Fruit fly (Drosophila melanogaster): ENCODE data around the gene Kdm5.

Gene Kdm5

DNA sequence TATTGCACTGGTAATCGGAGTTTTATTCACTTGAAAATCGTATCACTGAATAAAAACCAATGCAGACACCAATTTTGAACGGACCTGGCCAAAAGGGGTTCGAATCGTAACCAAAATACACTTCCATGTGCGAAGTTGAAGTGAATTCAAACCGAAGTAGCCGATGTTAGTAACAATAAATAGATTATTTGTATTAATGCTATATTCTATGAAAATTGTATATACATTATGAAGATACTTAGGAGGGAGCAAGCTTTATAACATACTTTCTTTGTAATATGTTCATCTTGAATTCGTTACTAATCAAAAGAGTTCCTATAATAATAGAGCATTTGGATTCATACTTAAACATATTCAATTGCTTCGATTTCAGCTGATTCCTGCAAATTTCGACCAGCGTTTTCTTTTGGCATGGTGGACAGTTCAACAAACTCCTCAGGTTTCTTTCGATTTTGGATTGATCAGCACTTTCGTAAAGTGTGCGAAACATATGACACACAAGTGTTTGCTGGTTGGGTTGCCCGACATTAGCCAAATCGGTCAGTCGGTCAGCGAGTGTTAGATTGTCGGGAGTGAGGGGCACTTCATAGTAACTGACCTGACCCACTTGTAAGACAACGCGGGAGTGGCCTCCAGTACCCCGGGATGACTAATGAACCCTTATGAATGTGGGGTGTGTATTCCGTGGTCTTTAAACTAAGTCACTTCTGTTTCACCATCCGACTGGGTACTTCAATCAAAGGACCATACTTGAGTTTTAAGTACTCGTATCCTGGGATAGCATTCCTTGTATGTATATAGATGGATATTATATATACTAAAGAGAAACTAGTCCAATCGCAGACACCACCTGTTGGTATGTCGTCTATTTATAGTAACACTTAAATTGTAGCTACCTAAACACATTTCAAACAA lies 31.3 kb downstream of the Kdm5 start, which contains the start of the genes CG13992 and Ucp4C:
Gene CG13992, minus strand, starts transcription at position 51 of the 915 bp plus-strand sequence.
Gene Ucp4C, plus strand, starts transcription at position 865 of the 915 bp plus-strand sequence.
- no peak for TF ChIP-seq noc (tag; optimal IDR thresholded peaks at IDR 0.05)

dm6 chr2L:5964851-5965250 lies 34.5 kb downstream of the Kdm5 start, which contains the start of gene psd:
psd (minus strand) TSS chr2L:5964951.
- no peak for TF ChIP-seq noc (tag; optimal IDR thresholded peaks at IDR 0.05)

DNA sequence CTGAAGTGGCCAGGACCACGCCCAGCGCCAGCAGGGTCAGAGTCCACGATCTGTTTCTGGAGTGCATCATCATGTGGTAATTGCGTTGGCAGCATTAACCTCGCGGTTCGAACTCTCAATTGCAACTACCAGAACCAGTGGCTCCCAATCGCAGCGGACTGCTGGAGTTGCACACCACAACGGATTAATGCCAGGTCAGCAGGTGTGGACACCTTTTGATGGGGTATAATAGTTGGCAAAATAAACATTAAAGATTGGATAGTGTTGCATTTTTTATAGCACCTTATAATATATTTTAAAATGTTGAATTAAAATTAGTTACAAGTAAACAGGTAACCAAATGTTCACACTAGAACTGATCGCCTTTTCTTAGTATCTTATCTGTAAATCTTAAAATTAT lies 35.1 kb downstream of the Kdm5 start:
- no peak for TF ChIP-seq noc (tag; optimal IDR thresholded peaks at IDR 0.05)

dm6 chr2L:5963251-5963650 lies 36.0 kb downstream of the Kdm5 start:
- TF ChIP-seq noc (tag; optimal IDR thresholded peaks at IDR 0.05), result no peak

DNA sequence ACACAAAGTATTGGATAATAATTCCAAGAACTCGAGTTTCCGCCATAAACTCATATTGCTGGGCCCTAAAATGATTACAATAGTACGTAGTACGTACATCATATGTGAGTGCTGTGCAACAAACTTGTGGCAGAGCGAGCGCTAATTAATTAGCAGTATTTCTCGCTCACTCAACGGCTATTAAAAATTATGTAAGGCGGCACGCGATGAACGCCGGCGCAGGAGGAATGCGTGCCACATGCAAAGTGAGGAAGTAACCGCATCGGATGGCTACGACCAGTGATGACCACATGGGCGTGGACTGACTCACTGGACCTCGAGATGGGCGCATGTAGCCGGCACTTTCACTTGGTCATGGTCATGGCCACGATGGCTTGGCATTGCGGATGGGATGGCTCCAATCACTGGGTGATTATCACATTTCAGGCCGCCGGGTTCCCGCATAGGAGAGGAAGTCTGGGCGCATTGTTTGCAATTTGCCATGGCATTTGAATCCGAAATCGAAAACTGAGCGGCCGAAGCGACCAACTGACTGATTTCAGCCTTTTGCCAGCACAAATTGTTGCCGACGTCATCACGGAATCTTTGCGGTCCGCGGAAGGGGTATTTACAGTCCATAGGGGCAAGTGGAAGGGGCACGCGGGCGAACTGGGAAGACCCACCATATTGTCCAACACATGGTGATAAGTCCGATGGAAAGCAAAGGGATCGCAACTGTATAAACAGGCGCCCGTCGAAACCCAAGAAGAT lies 38.0 kb downstream of the Kdm5 start:
- TF ChIP-seq noc (tag; optimal IDR thresholded peaks at IDR 0.05), result no peak

DNA sequence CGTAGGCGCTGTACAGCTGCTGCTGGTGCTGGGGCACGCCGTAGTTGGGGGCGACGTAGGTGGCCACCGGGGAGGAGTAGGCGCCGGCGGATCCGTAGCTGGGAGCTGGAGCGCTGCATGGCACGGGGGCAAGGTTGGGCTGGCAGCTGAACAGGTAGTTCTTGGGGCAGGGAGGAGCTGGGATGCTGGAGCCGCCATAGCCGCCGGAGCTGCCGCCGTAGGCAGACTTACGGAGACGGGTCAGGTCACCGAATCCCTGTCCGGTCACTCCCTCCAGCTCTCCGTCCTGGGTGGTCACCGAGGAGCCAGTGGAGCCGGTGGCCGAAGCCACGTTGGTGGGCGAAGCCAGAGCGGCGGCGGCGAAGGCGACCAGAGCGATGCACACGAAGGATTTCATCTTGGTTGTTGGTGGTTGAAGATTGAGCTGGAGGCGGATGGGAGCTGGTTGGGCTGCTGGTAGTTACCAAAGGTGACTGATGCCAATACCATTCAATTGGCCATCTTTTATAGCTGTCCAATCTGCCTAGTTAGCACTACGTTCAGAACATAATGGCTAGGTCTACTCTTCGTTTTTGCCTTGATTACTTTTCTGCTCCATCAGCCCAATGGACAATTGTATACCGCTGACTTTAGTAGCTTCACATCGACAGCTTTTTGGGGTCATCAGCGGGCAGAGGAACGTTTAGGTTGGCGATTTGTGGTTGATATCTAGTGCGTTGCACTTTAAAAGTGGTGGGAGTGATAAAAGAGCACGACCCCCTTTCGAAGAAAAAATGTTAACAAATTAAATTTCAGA lies 39.2 kb downstream of the Kdm5 start, which contains the start of gene Vm26Aa:
Gene Vm26Aa, minus strand, starts transcription at position 478 of the 796 bp plus-strand sequence.
- TF ChIP-seq noc (tag; optimal IDR thresholded peaks at IDR 0.05), result no peak

- no peak for TF ChIP-seq noc (tag; optimal IDR thresholded peaks at IDR 0.05)
Observed at dm6 chr2L:5958581-5959177, 40.6 kb downstream of the Kdm5 start, which contains the start of gene Vm26Ac. Vm26Ac (minus strand) TSS chr2L:5958631.

dm6 chr2L:5956706-5957105 lies 42.6 kb downstream of the Kdm5 start, which contains the start of the genes CG13998 and Vm26Ab:
CG13998 (minus strand) TSS chr2L:5956819.
Vm26Ab (plus strand) TSS chr2L:5957004.
- no peak for TF ChIP-seq noc (tag; optimal IDR thresholded peaks at IDR 0.05)

- TF ChIP-seq noc (tag; optimal IDR thresholded peaks at IDR 0.05), result no peak
Observed at dm6 chr2L:5956153-5956552, 43.1 kb downstream of the Kdm5 start, which contains the start of gene CG13999. CG13999 (minus strand) TSS chr2L:5956466.

dm6 chr2L:5948775-5949526 lies 50.4 kb downstream of the Kdm5 start, which contains the start of gene CG9044:
CG9044 (plus strand) TSS chr2L:5949450.
- TF ChIP-seq noc (tag; optimal IDR thresholded peaks at IDR 0.05), result no peak

DNA sequence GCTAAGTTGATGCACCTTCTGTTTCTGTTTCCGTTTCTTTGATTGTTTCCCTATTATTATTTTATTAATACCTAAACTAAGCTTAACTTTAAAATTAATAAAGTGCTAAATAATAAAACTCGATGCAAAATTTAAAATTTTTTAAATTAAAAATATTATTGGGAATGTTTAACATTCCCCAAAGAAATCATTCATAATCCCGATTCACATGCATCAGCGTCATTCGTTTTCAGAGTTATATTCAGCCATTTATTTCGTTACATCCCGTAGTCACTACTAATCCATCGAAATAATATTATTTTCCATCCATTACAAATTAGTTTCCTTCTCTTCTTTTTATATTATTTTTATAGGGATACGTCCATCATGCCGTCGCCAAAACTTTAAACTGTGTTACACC lies 51.8 kb downstream of the Kdm5 start:
- TF ChIP-seq noc (tag; optimal IDR thresholded peaks at IDR 0.05), result no peak

DNA sequence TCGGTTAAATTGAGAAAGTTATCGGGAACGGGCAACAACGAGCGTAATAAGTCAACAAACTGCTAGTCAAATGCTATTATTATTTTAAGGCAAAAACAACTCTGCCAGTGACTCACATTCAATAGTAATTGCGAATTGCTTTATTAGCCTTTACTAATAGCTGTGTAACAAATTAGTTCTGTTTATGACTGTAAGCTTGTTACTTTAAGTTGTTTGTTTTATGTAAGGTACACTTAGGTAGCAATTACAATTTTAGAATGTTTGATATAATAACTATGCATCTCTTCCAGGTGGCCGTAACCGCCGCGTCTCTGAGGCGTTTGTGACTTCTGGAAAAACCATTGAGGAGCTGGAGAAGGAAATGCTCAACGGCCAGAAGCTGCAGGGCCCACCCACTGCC lies 52.6 kb downstream of the Kdm5 start:
- no peak for TF ChIP-seq noc (tag; optimal IDR thresholded peaks at IDR 0.05)

dm6 chr2L:5945651-5946547 lies 53.4 kb downstream of the Kdm5 start:
- TF ChIP-seq noc (tag; optimal IDR thresholded peaks at IDR 0.05), result no peak

Data from whole organism, larva.